Fruit fly (Drosophila melanogaster): Measurements from ENCODE around the gene CG31140.

CG31140 gene

dm6 chr3R:24017648-24018047 is 54.7 kb downstream of the CG31140 start (continued):
- no peak for TF ChIP-seq CG6654 (GFP tag; optimal IDR thresholded peaks at IDR 0.05)
- TF ChIP-seq vvl (GFP tag; IDR thresholded peaks at IDR 0.05), result 0 out of 2 replicates have a peak, but pooled peaks have one; percentile 15
- TF ChIP-seq CG11247 (GFP tag; IDR thresholded peaks at IDR 0.05), result no peak
- no peak for TF ChIP-seq pzg (GFP tag; optimal IDR thresholded peaks at IDR 0.05)
- TF ChIP-seq CG17385 (GFP tag; optimal IDR thresholded peaks at IDR 0.05), result no peak
- TF ChIP-seq CG11695 (GFP tag; IDR thresholded peaks at IDR 0.05), result 0 out of 3 replicates have a peak, but pooled peaks have one; percentile 25
- no peak for TF ChIP-seq CG17186 (GFP tag; optimal IDR thresholded peaks at IDR 0.05)
- no peak for TF ChIP-seq gce (GFP tag; IDR thresholded peaks at IDR 0.05)
- TF ChIP-seq Drgx (GFP tag; IDR thresholded peaks at IDR 0.05), result 0 out of 2 replicates have a peak, but pooled peaks have one; percentile 43
- TF ChIP-seq ems (GFP tag; optimal IDR thresholded peaks at IDR 0.05), result no peak
- TF ChIP-seq trh (GFP tag; optimal IDR thresholded peaks at IDR 0.05), result no peak
- no peak for TF ChIP-seq Ptx1 (GFP tag; IDR thresholded peaks at IDR 0.05)
- TF ChIP-seq Oli (tag; optimal IDR thresholded peaks at IDR 0.05), result peak; percentile 10
- TF ChIP-seq cas (GFP tag; IDR thresholded peaks at IDR 0.05), result no peak
- TF ChIP-seq CG13894 (tag; optimal IDR thresholded peaks at IDR 0.05), result no peak
- no peak for TF ChIP-seq unc-4 (GFP tag; IDR thresholded peaks at IDR 0.05; ENCODE audit: partially characterized antibody)
- no peak for TF ChIP-seq seq (GFP tag; IDR thresholded peaks at IDR 0.05)
- no peak for TF ChIP-seq da (GFP tag; optimal IDR thresholded peaks at IDR 0.05)
- TF ChIP-seq zfh1 (GFP tag; IDR thresholded peaks at IDR 0.05), result no peak
- peak; percentile 34 for TF ChIP-seq D19B (GFP tag; optimal IDR thresholded peaks at IDR 0.05)
- TF ChIP-seq HLH4C (GFP tag; IDR thresholded peaks at IDR 0.05; ENCODE audit: partially characterized antibody), result no peak
- no peak for TF ChIP-seq kni (GFP tag; optimal IDR thresholded peaks at IDR 0.05)
- no peak for TF ChIP-seq so (GFP tag; IDR thresholded peaks at IDR 0.05)
- 0 out of 3 replicates have a peak, but pooled peaks have one; percentile 36 for TF ChIP-seq otp (GFP tag; IDR thresholded peaks at IDR 0.05)
- no peak for TF ChIP-seq danr (GFP tag; IDR thresholded peaks at IDR 0.05)
- TF ChIP-seq B-H2 (GFP tag; optimal IDR thresholded peaks at IDR 0.05), result no peak
- peak; percentile 26; the same call in 1 of the 3 replicates for TF ChIP-seq row (GFP tag; IDR thresholded peaks at IDR 0.05)
- TF ChIP-seq CG15011 (GFP tag; optimal IDR thresholded peaks at IDR 0.05), result no peak
- TF ChIP-seq C15 (GFP tag; IDR thresholded peaks at IDR 0.05), result no peak
- peak; percentile 9 for TF ChIP-seq Sox102F (GFP tag; optimal IDR thresholded peaks at IDR 0.05)
- TF ChIP-seq CG7372 (GFP tag; IDR thresholded peaks at IDR 0.05), result peak; percentile 52; the same call in 1 of the 2 replicates
- TF ChIP-seq mam (GFP tag; optimal IDR thresholded peaks at IDR 0.05), result no peak

dm6 chr3R:24021895-24022294 is 58.9 kb downstream of the CG31140 start:
- TF ChIP-seq ftz-f1 (GFP tag; optimal IDR thresholded peaks at IDR 0.05) (no peak), abd-A (tag; optimal IDR thresholded peaks at IDR 0.05) (peak; percentile 3), CG16863 (GFP tag; optimal IDR thresholded peaks at IDR 0.05) (no peak), CG2678 (tag; optimal IDR thresholded peaks at IDR 0.05) (no peak), CG8359 (GFP tag; optimal IDR thresholded peaks at IDR 0.05; ENCODE audit: borderline replicate concordance) (no peak), usp (GFP tag; optimal IDR thresholded peaks at IDR 0.05) (no peak), sd (tag; optimal IDR thresholded peaks at IDR 0.05) (peak; percentile 94), CG2116 (GFP tag; optimal IDR thresholded peaks at IDR 0.05) (no peak), Med (GFP tag) (peak; percentile 39), crol (GFP tag; IDR thresholded peaks at IDR 0.05) (no peak), CG8944 (GFP tag; optimal IDR thresholded peaks at IDR 0.05) (no peak)

Data from whole organism, embryonic.